Fruit fly (Drosophila melanogaster): Measurements from ENCODE around the gene CG9123.
A peak's percentile ranks its signal among the peaks of the same experiment; 100 is the strongest.

Gene CG9123

dm6 chrX:15303176-15304115, 38.5 kb downstream of the CG9123 start:
- TF ChIP-seq Myc (optimal IDR thresholded peaks at IDR 0.05) = no peak
- TF ChIP-seq CrebA (GFP tag; optimal IDR thresholded peaks at IDR 0.05; ENCODE audit: borderline replicate concordance) = peak; percentile 87
- TF ChIP-seq foxo (GFP tag; optimal IDR thresholded peaks at IDR 0.05) = peak in 1 of 2 experiments; percentile 61
- TF ChIP-seq Abd-B (GFP tag; optimal IDR thresholded peaks at IDR 0.05) = no peak
- TF ChIP-seq Mio (GFP tag; optimal IDR thresholded peaks at IDR 0.05) = no peak
- TF ChIP-seq fru (GFP tag; optimal IDR thresholded peaks at IDR 0.05) = peak; percentile 11
- no peak for TF ChIP-seq Vsx2 (GFP tag; optimal IDR thresholded peaks at IDR 0.05; ENCODE audit: partially characterized antibody)
- peak; percentile 82 for TF ChIP-seq Sp1 (GFP tag; optimal IDR thresholded peaks at IDR 0.05)
- TF ChIP-seq Rel (GFP tag; optimal IDR thresholded peaks at IDR 0.05) = peak; percentile 59
- TF ChIP-seq Rel (tag; optimal IDR thresholded peaks at IDR 0.05) = peak; percentile 71
- peak; percentile 34 for TF ChIP-seq sage (GFP tag; optimal IDR thresholded peaks at IDR 0.05)
- no peak for TF ChIP-seq sv (GFP tag; optimal IDR thresholded peaks at IDR 0.05)
- TF ChIP-seq Dif (GFP tag; optimal IDR thresholded peaks at IDR 0.05; ENCODE audit: partially characterized antibody) = peak; percentile 3
- no peak for TF ChIP-seq dsf (GFP tag; optimal IDR thresholded peaks at IDR 0.05; ENCODE audit: borderline replicate concordance)
- no peak for TF ChIP-seq dmrt93B (GFP tag; optimal IDR thresholded peaks at IDR 0.05)
- no peak for TF ChIP-seq OdsH (GFP tag; optimal IDR thresholded peaks at IDR 0.05)
- TF ChIP-seq psq (GFP tag; optimal IDR thresholded peaks at IDR 0.05) = peak; percentile 74

dm6 chrX:15301175-15301574, 40.7 kb downstream of the CG9123 start:
- TF ChIP-seq usp (GFP tag; optimal IDR thresholded peaks at IDR 0.05) (no peak), h (GFP tag; optimal IDR thresholded peaks at IDR 0.05) (no peak), Dif (GFP tag; optimal IDR thresholded peaks at IDR 0.05; ENCODE audit: partially characterized antibody) (peak; percentile 48), sv (GFP tag; optimal IDR thresholded peaks at IDR 0.05) (no peak), Rel (GFP tag; optimal IDR thresholded peaks at IDR 0.05) (no peak), Rel (tag; optimal IDR thresholded peaks at IDR 0.05) (peak; percentile 39), brk (GFP tag; optimal IDR thresholded peaks at IDR 0.05) (no peak), rgr (GFP tag; optimal IDR thresholded peaks at IDR 0.05) (no peak), Abd-B (GFP tag; optimal IDR thresholded peaks at IDR 0.05) (no peak), dsf (GFP tag; optimal IDR thresholded peaks at IDR 0.05; ENCODE audit: borderline replicate concordance) (no peak), OdsH (GFP tag; optimal IDR thresholded peaks at IDR 0.05) (no peak)

- TF ChIP-seq CG9705 (GFP tag; optimal IDR thresholded peaks at IDR 0.05) (no peak), Dfd (GFP tag; optimal IDR thresholded peaks at IDR 0.05) (no peak), Myc (optimal IDR thresholded peaks at IDR 0.05) (no peak), Dif (GFP tag; optimal IDR thresholded peaks at IDR 0.05; ENCODE audit: partially characterized antibody) (no peak), Hr78 (GFP tag; optimal IDR thresholded peaks at IDR 0.05) (no peak), dl (GFP tag; optimal IDR thresholded peaks at IDR 0.05; ENCODE audit: insufficient read depth in 1 of 2, partially characterized antibody in 2 of 2) (no peak), Jra (GFP tag; optimal IDR thresholded peaks at IDR 0.05) (no peak), foxo (GFP tag; optimal IDR thresholded peaks at IDR 0.05) (no peak), woc (GFP tag; optimal IDR thresholded peaks at IDR 0.05) (no peak), sv (GFP tag; optimal IDR thresholded peaks at IDR 0.05) (no peak), Rel (GFP tag; optimal IDR thresholded peaks at IDR 0.05) (no peak), Rel (tag; optimal IDR thresholded peaks at IDR 0.05) (no peak), dsf (GFP tag; optimal IDR thresholded peaks at IDR 0.05; ENCODE audit: borderline replicate concordance) (no peak), rgr (GFP tag; optimal IDR thresholded peaks at IDR 0.05) (no peak)
Observed at dm6 chrX:15299927-15300740, 41.8 kb downstream of the CG9123 start.

- no peak for TF ChIP-seq Mio (GFP tag; optimal IDR thresholded peaks at IDR 0.05)
- peak; percentile 88 for TF ChIP-seq rgr (GFP tag; optimal IDR thresholded peaks at IDR 0.05)
- TF ChIP-seq sage (GFP tag; optimal IDR thresholded peaks at IDR 0.05) = no peak
- TF ChIP-seq brk (GFP tag; optimal IDR thresholded peaks at IDR 0.05) = peak; percentile 64
- peak; percentile 89 for TF ChIP-seq dmrt93B (GFP tag; optimal IDR thresholded peaks at IDR 0.05)
- TF ChIP-seq CrebA (GFP tag; optimal IDR thresholded peaks at IDR 0.05; ENCODE audit: borderline replicate concordance) = no peak
- TF ChIP-seq tai (GFP tag; optimal IDR thresholded peaks at IDR 0.05) = no peak
- TF ChIP-seq usp (GFP tag; optimal IDR thresholded peaks at IDR 0.05) = no peak
- TF ChIP-seq ey (GFP tag; optimal IDR thresholded peaks at IDR 0.05) = peak; percentile 74
- TF ChIP-seq CG32264 (GFP tag; optimal IDR thresholded peaks at IDR 0.05) = no peak
- TF ChIP-seq Dfd (GFP tag; optimal IDR thresholded peaks at IDR 0.05) = no peak
- no peak for TF ChIP-seq jim (GFP tag; optimal IDR thresholded peaks at IDR 0.05)
- no peak for TF ChIP-seq Abd-B (GFP tag; optimal IDR thresholded peaks at IDR 0.05)
- TF ChIP-seq lola (GFP tag; optimal IDR thresholded peaks at IDR 0.05) = no peak
- TF ChIP-seq GATAd (GFP tag; optimal IDR thresholded peaks at IDR 0.05) = no peak
- TF ChIP-seq dsf (GFP tag; optimal IDR thresholded peaks at IDR 0.05; ENCODE audit: borderline replicate concordance) = no peak
- TF ChIP-seq OdsH (GFP tag; optimal IDR thresholded peaks at IDR 0.05) = peak; percentile 87
- no peak for TF ChIP-seq Jra (GFP tag; optimal IDR thresholded peaks at IDR 0.05)
- TF ChIP-seq psq (GFP tag; optimal IDR thresholded peaks at IDR 0.05) = peak; percentile 82
- TF ChIP-seq Vsx2 (GFP tag; optimal IDR thresholded peaks at IDR 0.05; ENCODE audit: partially characterized antibody) = no peak
- peak; percentile 74 for TF ChIP-seq CG9705 (GFP tag; optimal IDR thresholded peaks at IDR 0.05)
- TF ChIP-seq fru (GFP tag; optimal IDR thresholded peaks at IDR 0.05) = peak; percentile 77
- peak; percentile 93 for TF ChIP-seq HLH106 (tag; optimal IDR thresholded peaks at IDR 0.05)
- peak; percentile 46 for TF ChIP-seq Dif (GFP tag; optimal IDR thresholded peaks at IDR 0.05; ENCODE audit: partially characterized antibody)
- TF ChIP-seq pan (optimal IDR thresholded peaks at IDR 0.05) = no peak
- TF ChIP-seq Sp1 (GFP tag; optimal IDR thresholded peaks at IDR 0.05) = peak; percentile 90
Observed at dm6 chrX:15298298-15299069, 43.4 kb downstream of the CG9123 start.
